Fruit fly (Drosophila melanogaster) whole organism, adult: ENCODE measurements around the gene Irbp18.
A peak's percentile ranks its signal among the peaks of the same experiment; 100 is the strongest.

Experiments
- CG11617 ChIP-seq: fragments of 200-800 bp; sonication (Bioruptor generic); optimal IDR thresholded peaks from 2 replicates; lab custom pipeline; 2017; ENCODE audit warnings: mild to moderate bottlenecking, missing biosample characterization, missing genetic modification reagents, missing genetic modification characterization
- CG12768 ChIP-seq: fragments of 200-800 bp; sonication (Bioruptor generic); optimal IDR thresholded peaks from 2 replicates; lab custom pipeline; 2017; ENCODE audit warnings: missing biosample characterization, missing genetic modification characterization, mild to moderate bottlenecking, moderate library complexity, missing genetic modification reagents
- CG14711 ChIP-seq: fragments of 200-800 bp; sonication (Bioruptor generic); optimal IDR thresholded peaks from 2 replicates; lab custom pipeline; 2018; ENCODE audit warnings: missing biosample characterization, mild to moderate bottlenecking, missing genetic modification characterization, moderate library complexity
- CG1620 ChIP-seq: fragments of 200-800 bp; sonication (Bioruptor generic); optimal IDR thresholded peaks from 2 replicates; lab custom pipeline; 2016; ENCODE audit warnings: missing biosample characterization, missing genetic modification characterization
- CG5204 ChIP-seq: fragments of 200-800 bp; sonication (Bioruptor generic); optimal IDR thresholded peaks from 2 replicates; lab custom pipeline; 2016; ENCODE audit warnings: missing biosample characterization, missing genetic modification characterization
- CG7101 ChIP-seq: fragments of 200-800 bp; sonication (Bioruptor generic); optimal IDR thresholded peaks from 2 replicates; lab custom pipeline; 2018; ENCODE audit warnings: missing biosample characterization, mild to moderate bottlenecking, missing genetic modification characterization, moderate library complexity
- Clk ChIP-seq: fragments of 200-800 bp; sonication (Bioruptor generic); optimal IDR thresholded peaks from 2 replicates; lab custom pipeline; 2017; ENCODE audit warnings: missing biosample characterization, missing genetic modification characterization
- Crg-1 ChIP-seq: fragments of 200-800 bp; sonication (Bioruptor generic); optimal IDR thresholded peaks from 2 replicates; lab custom pipeline; 2016; ENCODE audit warnings: missing biosample characterization, missing genetic modification characterization
- bab1 ChIP-seq: fragments of 200-800 bp; sonication (Bioruptor generic); optimal IDR thresholded peaks from 3 replicates; lab custom pipeline; 2019; ENCODE audit warnings: missing biosample characterization, mild to moderate bottlenecking, missing genetic modification characterization, moderate library complexity
- cic ChIP-seq: fragments of 200-800 bp; sonication (Bioruptor generic); optimal IDR thresholded peaks from 2 replicates; lab custom pipeline; 2017; ENCODE audit warnings: missing biosample characterization, mild to moderate bottlenecking, missing genetic modification characterization, moderate library complexity
- cnc ChIP-seq, 2 experiments: fragments of >200 bp; optimal IDR thresholded peaks; 2 replicates each; lab custom pipeline; 2017
- pad ChIP-seq: fragments of 200-800 bp; sonication (Bioruptor generic); optimal IDR thresholded peaks from 3 replicates; lab custom pipeline; 2017; ENCODE audit warnings: missing biosample characterization, missing genetic modification characterization, mild to moderate bottlenecking, moderate library complexity, missing genetic modification reagents
- tj ChIP-seq: fragments of 200-800 bp; sonication (Bioruptor generic); optimal IDR thresholded peaks from 3 replicates; lab custom pipeline; 2017; ENCODE audit warnings: missing biosample characterization, mild to moderate bottlenecking, missing genetic modification characterization, moderate library complexity
- toe ChIP-seq: fragments of 200-800 bp; sonication (Bioruptor generic); optimal IDR thresholded peaks from 2 replicates; lab custom pipeline; 2016; ENCODE audit warnings: missing biosample characterization, missing genetic modification characterization

DNA sequence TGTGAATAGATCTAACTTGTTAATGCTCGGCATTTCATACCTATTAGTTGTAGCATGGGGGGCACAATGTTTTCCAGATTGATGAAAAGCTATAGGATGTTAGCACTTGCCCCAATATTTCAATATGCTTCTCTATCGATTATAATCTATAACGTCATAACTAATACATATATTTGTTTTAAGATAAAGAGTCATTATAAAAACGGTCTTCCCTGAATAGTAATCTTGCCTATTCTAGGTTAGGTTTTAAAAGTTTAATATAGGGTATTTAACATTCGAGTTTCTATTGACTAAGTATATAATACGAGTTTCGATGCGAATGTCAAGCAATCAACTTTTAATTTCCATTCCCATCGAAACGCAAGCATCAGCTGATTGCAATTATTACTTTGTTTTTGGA, 36.8 kb downstream of the Irbp18 start, which contains the start of the genes CG6321 and Blos2:
- TF ChIP-seq cnc (optimal IDR thresholded peaks at IDR 0.05; lab: Kevin White, UChicago) (no peak), CG12768 (GFP tag; lab: Kevin White, UChicago) (peak; percentile 75), CG11617 (peak; percentile 81), CG1620 (peak; percentile 13), pad (GFP tag; lab: Kevin White, UChicago) (peak; percentile 48), toe (GFP tag; lab: Kevin White, UChicago) (no peak), bab1 (GFP tag; lab: Kevin White, UChicago) (peak; percentile 90), CG14711 (tag; lab: Kevin White, UChicago) (peak; percentile 73), tj (GFP tag; lab: Kevin White, UChicago) (peak; percentile 54), Clk (GFP tag; lab: Kevin White, UChicago) (peak; percentile 12), cic (GFP tag; lab: Kevin White, UChicago) (peak; percentile 6), CG5204 (no peak), Crg-1 (GFP tag; lab: Kevin White, UChicago) (peak; percentile 3), CG7101 (tag; lab: Kevin White, UChicago) (peak; percentile 83)
